Fruit fly (Drosophila melanogaster) S2 (cell line): Measurements from ENCODE around the gene Cyp4d14.

Experiments used
- CG8478 ChIP-seq: fragments of >200 bp; optimal IDR thresholded peaks from 2 replicates; lab custom pipeline; 2018
- CTCF ChIP-seq, 2 experiments: fragments of >200 bp; optimal IDR thresholded peaks; 2 replicates each; lab custom pipeline; 2018

The Cyp4d14 gene

dm6 chrX:2123965-2124688 is 51.0 kb downstream of the Cyp4d14 start:
- TF ChIP-seq CG8478 (no peak), CTCF (optimal IDR thresholded peaks at IDR 0.05; lab: Kevin White, UChicago) (no peak)
